Worm (Caenorhabditis elegans): Measurements from ENCODE around the gene fipr-15.

DNA sequence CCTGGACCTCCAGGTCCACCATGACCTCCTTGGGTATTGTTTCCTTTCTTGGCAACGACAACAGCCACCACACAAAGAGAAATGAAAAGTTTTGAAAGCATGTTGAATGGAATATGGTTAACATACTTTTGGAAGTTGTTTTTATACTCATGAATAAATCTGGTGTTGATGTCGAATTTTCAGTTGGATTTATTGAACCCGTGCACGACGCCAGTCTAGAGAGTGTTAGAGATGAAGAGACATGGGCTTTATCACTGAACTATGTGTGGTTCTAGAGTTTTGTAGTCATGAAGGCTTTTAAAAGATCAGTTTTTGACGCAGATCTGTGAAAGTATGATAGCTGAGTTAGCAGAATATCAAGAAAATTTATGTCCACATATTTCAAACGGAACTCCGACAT is 13.9 kb downstream of the fipr-15 start, which contains the start of gene srlf-14:
- TF ChIP-seq W03F9.2 (tag; optimal IDR thresholded peaks at IDR 0.05), result no peak
- no peak for TF ChIP-seq him-1 (tag; optimal IDR thresholded peaks at IDR 0.05)
- TF ChIP-seq dao-5 (tag; optimal IDR thresholded peaks at IDR 0.05), result no peak
